Worm (Caenorhabditis elegans): ENCODE results near the gene F57G12.1.

The F57G12.1 gene

ce11 chrX:12175667-12176278, 4.3 kb upstream of the F57G12.1 start:
- TF ChIP-seq W03F9.2 (tag; optimal IDR thresholded peaks at IDR 0.05) (no peak), dao-5 (tag; optimal IDR thresholded peaks at IDR 0.05) (no peak), him-1 (tag; optimal IDR thresholded peaks at IDR 0.05) (no peak)

- TF ChIP-seq W03F9.2 (tag; optimal IDR thresholded peaks at IDR 0.05), result no peak
- no peak for TF ChIP-seq dao-5 (tag; optimal IDR thresholded peaks at IDR 0.05)
- TF ChIP-seq him-1 (tag; optimal IDR thresholded peaks at IDR 0.05), result no peak
These were observed 3.4 kb upstream of the F57G12.1 start for ce11 chrX:12174686-12175404.

ce11 chrX:12173989-12174388, 2.5 kb upstream of the F57G12.1 start:
- no peak for TF ChIP-seq W03F9.2 (tag; optimal IDR thresholded peaks at IDR 0.05)
- TF ChIP-seq dao-5 (tag; optimal IDR thresholded peaks at IDR 0.05), result no peak
- no peak for TF ChIP-seq him-1 (tag; optimal IDR thresholded peaks at IDR 0.05)

ce11 chrX:12172482-12173134, 1.1 kb upstream of the F57G12.1 start:
- no peak for TF ChIP-seq him-1 (tag; optimal IDR thresholded peaks at IDR 0.05)

ce11 chrX:12169390-12169789, 2.1 kb downstream of the F57G12.1 start:
- TF ChIP-seq him-1 (tag; optimal IDR thresholded peaks at IDR 0.05) (no peak), W03F9.2 (tag; optimal IDR thresholded peaks at IDR 0.05) (no peak), dao-5 (tag; optimal IDR thresholded peaks at IDR 0.05) (no peak)

ce11 chrX:12168765-12169164, 2.7 kb downstream of the F57G12.1 start:
- TF ChIP-seq him-1 (tag; optimal IDR thresholded peaks at IDR 0.05), result no peak
- TF ChIP-seq dao-5 (tag; optimal IDR thresholded peaks at IDR 0.05), result no peak
- TF ChIP-seq W03F9.2 (tag; optimal IDR thresholded peaks at IDR 0.05), result no peak

- TF ChIP-seq him-1 (tag; optimal IDR thresholded peaks at IDR 0.05) (no peak), dao-5 (tag; optimal IDR thresholded peaks at IDR 0.05) (no peak)
These were observed 3.7 kb downstream of the F57G12.1 start for ce11 chrX:12167632-12168377.

- TF ChIP-seq dao-5 (tag; optimal IDR thresholded peaks at IDR 0.05) (no peak), W03F9.2 (tag; optimal IDR thresholded peaks at IDR 0.05) (no peak), him-1 (tag; optimal IDR thresholded peaks at IDR 0.05) (no peak)
These were observed 6.5 kb downstream of the F57G12.1 start for ce11 chrX:12164943-12165342.

ce11 chrX:12164047-12164446, 7.4 kb downstream of the F57G12.1 start:
- no peak for TF ChIP-seq him-1 (tag; optimal IDR thresholded peaks at IDR 0.05)

- no peak for TF ChIP-seq dao-5 (tag; optimal IDR thresholded peaks at IDR 0.05)
- no peak for TF ChIP-seq W03F9.2 (tag; optimal IDR thresholded peaks at IDR 0.05)
- no peak for TF ChIP-seq him-1 (tag; optimal IDR thresholded peaks at IDR 0.05)
These were observed 8.8 kb downstream of the F57G12.1 start for ce11 chrX:12162659-12163058.

- no peak for TF ChIP-seq him-1 (tag; optimal IDR thresholded peaks at IDR 0.05)
- no peak for TF ChIP-seq W03F9.2 (tag; optimal IDR thresholded peaks at IDR 0.05)
- no peak for TF ChIP-seq dao-5 (tag; optimal IDR thresholded peaks at IDR 0.05)
These were observed 11.3 kb downstream of the F57G12.1 start, which contains the start of gene F57G12.2 for ce11 chrX:12160002-12160690. TSS of gene F57G12.2 (minus strand) at chrX:12160052.

ce11 chrX:12158641-12159040, 12.8 kb downstream of the F57G12.1 start:
- TF ChIP-seq him-1 (tag; optimal IDR thresholded peaks at IDR 0.05) (no peak), dao-5 (tag; optimal IDR thresholded peaks at IDR 0.05) (no peak), W03F9.2 (tag; optimal IDR thresholded peaks at IDR 0.05) (no peak)
